Worm (Caenorhabditis elegans) whole organism, late embryonic: ENCODE results near the gene H06H21.37.

ENCODE experiments used
- C08G9.2 ChIP-seq: sonication (generic microtip); optimal IDR thresholded peaks from 2 replicates; lab custom pipeline; 2016; ENCODE audit warnings: mild to moderate bottlenecking, missing genetic modification characterization, moderate library complexity, missing compliant biosample characterization
- ama-1 ChIP-seq: fragments of 150-350 bp; optimal IDR thresholded peaks from 2 replicates; lab custom pipeline; 2014
- ceh-19 ChIP-seq: fragments of 200-800 bp; sonication (Bioruptor generic); optimal IDR thresholded peaks from 2 replicates; lab custom pipeline; 2018; ENCODE audit warnings: mild to moderate bottlenecking, missing genetic modification characterization, missing compliant biosample characterization
- ceh-34 ChIP-seq: sonication (generic microtip); optimal IDR thresholded peaks from 2 replicates; lab custom pipeline; 2016; ENCODE audit warnings: mild to moderate bottlenecking, missing genetic modification characterization, missing compliant biosample characterization
- dve-1 ChIP-seq: sonication (generic microtip); optimal IDR thresholded peaks from 2 replicates; lab custom pipeline; 2017; ENCODE audit warnings: antibody characterized with exemption, mild to moderate bottlenecking, missing genetic modification characterization, missing compliant biosample characterization
- fax-1 ChIP-seq: sonication (generic microtip); optimal IDR thresholded peaks from 2 replicates; lab custom pipeline; 2016; ENCODE audit warnings: missing genotype, missing genetic modification characterization, missing compliant biosample characterization
- fkh-6 ChIP-seq: sonication (generic microtip); optimal IDR thresholded peaks from 2 replicates; lab custom pipeline; 2016; ENCODE audit warnings: missing genetic modification characterization, missing compliant biosample characterization
- hlh-15 ChIP-seq: sonication (generic microtip); optimal IDR thresholded peaks from 2 replicates; lab custom pipeline; 2016; ENCODE audit warnings: missing genetic modification characterization, missing compliant biosample characterization
- hlh-30 ChIP-seq: sonication (generic microtip); optimal IDR thresholded peaks from 2 replicates; lab custom pipeline; 2017; ENCODE audit warnings: antibody characterized with exemption, missing genetic modification characterization, missing compliant biosample characterization; ENCODE audit not compliant: insufficient read depth
- lin-11 ChIP-seq: fragments of 200-800 bp; sonication (Bioruptor generic); optimal IDR thresholded peaks from 2 replicates; lab custom pipeline; 2018; ENCODE audit warnings: mild to moderate bottlenecking, missing genetic modification characterization, missing compliant biosample characterization
- pqm-1 ChIP-seq: sonication (generic microtip); optimal IDR thresholded peaks from 2 replicates; lab custom pipeline; 2016; ENCODE audit warnings: missing genetic modification characterization, missing compliant biosample characterization
- ref-2 ChIP-seq: sonication (generic microtip); optimal IDR thresholded peaks from 2 replicates; lab custom pipeline; 2016; ENCODE audit warnings: missing genetic modification characterization, missing compliant biosample characterization
- unc-86 ChIP-seq: sonication (generic microtip); optimal IDR thresholded peaks from 2 replicates; lab custom pipeline; 2016; ENCODE audit warnings: missing genetic modification characterization, missing compliant biosample characterization

ce11 chrIV:4858573-4858972 lies 48.8 kb upstream of the H06H21.37 start, which contains the start of gene Y17G9A.3:
- TF ChIP-seq C08G9.2 (tag; lab: Kevin White, UChicago) (no peak), hlh-30 (tag; lab: Kevin White, UChicago) (no peak), unc-86 (tag; lab: Kevin White, UChicago) (no peak), ceh-19 (GFP tag; lab: Kevin White, UChicago) (no peak), fax-1 (tag; lab: Kevin White, UChicago) (no peak), dve-1 (tag; lab: Kevin White, UChicago) (no peak), hlh-15 (tag; lab: Kevin White, UChicago) (no peak), pqm-1 (tag; lab: Kevin White, UChicago) (no peak), fkh-6 (tag; lab: Kevin White, UChicago) (no peak), ama-1 (lab: Kevin White, UChicago) (no peak), ref-2 (tag; lab: Kevin White, UChicago) (no peak), lin-11 (tag; lab: Kevin White, UChicago) (no peak), ceh-34 (tag; lab: Kevin White, UChicago) (no peak)
